Fruit fly (Drosophila melanogaster) ovary, adult (tissue): ENCODE data around the gene CG14893.

Source experiments
- CG17801 ChIP-seq: fragments of 200-800 bp; optimal IDR thresholded peaks from 2 replicates; lab custom pipeline; 2019; ENCODE audit warnings: missing biosample characterization, mild to moderate bottlenecking, missing genetic modification characterization, moderate library complexity; ENCODE audit not compliant: partially characterized antibody

Gene CG14893

DNA sequence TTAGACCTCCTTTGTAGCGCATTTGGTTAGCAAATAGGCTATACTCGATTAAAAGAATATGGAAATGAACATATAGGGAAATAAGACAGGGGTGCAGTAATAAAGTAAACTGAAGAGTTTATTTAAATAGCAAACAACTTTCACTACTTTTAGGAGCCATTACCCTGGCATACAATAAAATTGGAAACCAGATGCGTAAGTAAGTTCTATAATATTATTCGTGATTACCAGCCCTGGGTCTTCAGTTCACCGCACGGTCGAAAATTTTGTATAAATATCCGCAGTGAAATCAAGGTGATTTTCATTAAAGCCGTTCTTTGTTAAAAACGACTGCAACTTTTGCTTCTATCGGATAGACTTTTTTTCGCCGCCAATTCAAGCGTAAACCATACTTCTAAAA, 5.6 kb upstream of the CG14893 start, which contains the start of gene CG17562:
CG17562 (plus strand) TSS at position 301 of the 400 bp plus-strand sequence.
- TF ChIP-seq CG17801 (GFP tag; lab: Kevin White, UChicago), result no peak

dm6 chr3R:16617650-16618049, 2.9 kb upstream of the CG14893 start, which contains the start of gene CG17560:
CG17560 (plus strand) TSS chr3R:16617950.
- no peak for TF ChIP-seq CG17801 (GFP tag; lab: Kevin White, UChicago)

dm6 chr3R:16624371-16624749, 3.8 kb downstream of the CG14893 start, which contains the start of gene Ccdc114:
Ccdc114 (minus strand) TSS chr3R:16624717.
- no peak for TF ChIP-seq CG17801 (GFP tag; lab: Kevin White, UChicago)

dm6 chr3R:16624750-16625549, 4.4 kb downstream of the CG14893 start, which contains the start of gene Fas1:
Fas1 (plus strand) TSS chr3R:16625238.
- TF ChIP-seq CG17801 (GFP tag; lab: Kevin White, UChicago), result no peak

DNA sequence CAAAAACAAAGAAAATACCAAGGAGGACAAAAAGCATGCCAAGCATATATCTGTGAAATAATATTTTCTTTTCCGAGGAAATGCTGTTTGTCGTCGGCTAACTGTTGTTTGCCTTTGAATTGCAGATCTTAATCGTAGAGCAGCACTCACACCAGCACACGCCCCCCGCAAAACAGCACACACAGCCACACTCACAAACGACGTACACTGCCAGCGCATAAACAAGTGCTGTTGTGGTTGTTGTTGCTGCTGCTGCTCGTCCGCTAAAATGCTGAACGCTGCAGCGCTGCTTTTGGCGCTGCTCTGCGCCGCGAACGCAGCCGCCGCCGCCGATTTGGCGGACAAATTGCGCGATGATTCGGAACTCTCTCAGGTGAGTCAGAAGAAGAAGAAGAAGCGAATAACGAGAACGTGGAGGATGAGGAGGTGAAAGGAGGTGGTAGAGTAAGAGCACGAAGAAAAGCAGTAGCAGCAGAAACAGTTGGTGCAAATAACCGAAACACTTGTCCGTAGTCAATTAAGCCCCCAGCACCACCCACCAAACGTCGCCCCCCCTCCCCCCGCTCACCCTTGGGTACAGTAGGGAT, 5.4 kb downstream of the CG14893 start:
- TF ChIP-seq CG17801 (GFP tag; lab: Kevin White, UChicago), result no peak

dm6 chr3R:16626899-16627432, 6.4 kb downstream of the CG14893 start:
- no peak for TF ChIP-seq CG17801 (GFP tag; lab: Kevin White, UChicago)

DNA sequence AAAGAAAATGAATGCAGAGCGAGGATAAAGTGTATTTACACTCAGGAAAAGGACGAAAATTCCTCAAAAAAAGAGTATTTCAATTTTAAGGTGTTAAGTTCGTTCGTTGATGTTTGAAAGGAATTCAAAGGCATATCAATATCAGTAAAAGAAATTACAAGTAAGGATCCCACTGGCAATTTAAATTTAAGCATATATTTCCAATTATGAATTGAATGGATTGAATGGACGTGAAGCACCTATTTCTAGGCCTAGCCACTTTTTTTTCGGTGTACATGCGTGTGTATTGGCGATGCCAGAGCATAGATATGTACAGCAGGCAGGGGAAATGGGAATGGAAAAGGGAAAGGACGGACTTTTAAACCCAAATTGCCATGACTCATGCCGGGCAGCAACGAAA, 10.0 kb downstream of the CG14893 start:
- TF ChIP-seq CG17801 (GFP tag; lab: Kevin White, UChicago), result no peak

DNA sequence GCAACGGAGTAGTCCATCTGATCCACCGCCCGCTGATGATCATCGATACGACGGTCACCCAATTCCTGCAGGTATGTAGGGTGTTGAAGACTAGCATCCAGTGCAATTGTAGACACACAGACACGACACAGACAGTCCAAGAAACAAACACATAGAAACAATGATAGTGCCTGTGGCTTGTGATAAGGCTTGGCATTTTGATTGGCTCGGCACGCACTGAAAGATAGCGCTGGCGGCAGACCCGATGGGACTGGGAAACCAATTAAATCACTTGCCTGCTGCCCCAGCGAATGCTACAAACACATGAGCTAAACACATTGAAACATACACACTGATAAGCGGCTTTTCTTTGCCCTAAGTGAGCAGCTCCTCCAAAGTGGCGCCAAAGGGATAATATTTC, 12.1 kb downstream of the CG14893 start:
- no peak for TF ChIP-seq CG17801 (GFP tag; lab: Kevin White, UChicago)

DNA sequence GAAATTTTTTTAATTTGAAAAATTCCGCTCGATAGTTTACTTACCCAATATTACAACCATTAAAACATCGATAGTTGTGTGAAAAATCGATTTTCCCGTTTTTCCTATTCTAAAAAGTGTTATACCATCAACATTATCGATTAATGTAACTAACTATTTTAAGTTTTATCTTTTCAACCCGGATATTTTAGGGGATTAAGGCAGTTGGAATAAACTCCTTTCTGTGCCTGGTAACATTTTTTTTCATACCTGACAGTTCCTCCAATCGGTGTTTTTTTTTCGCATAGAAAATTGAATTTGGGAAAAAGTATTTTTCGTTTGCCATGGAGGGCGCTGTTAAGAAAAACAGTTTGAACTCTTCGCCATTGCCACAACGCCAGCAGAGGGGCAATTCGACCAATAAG, 19.4 kb downstream of the CG14893 start, which contains the start of gene nonA-l:
nonA-l (plus strand) TSS at position 201 of the 404 bp plus-strand sequence.
- TF ChIP-seq CG17801 (GFP tag; lab: Kevin White, UChicago), result no peak

DNA sequence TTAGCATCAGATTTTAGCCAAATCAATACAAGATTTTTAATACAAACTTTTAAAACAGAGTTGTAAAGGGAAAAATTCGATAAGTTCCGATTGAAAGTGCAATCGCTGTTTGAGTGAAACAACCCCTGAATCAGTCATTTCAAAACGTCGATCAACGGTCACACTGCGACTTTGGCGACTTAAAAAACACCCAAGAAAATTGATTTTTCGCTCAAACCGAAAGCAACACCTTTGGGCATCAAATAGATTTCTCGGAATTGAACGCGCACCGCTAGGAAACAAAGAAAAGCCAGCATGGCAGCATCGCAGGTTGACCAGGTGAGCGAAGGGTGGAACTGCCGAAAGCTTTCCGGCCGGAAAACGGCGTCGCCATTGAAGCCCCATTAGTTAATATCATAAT, 23.0 kb downstream of the CG14893 start, which contains the start of gene Arl6IP1:
Arl6IP1 (plus strand) TSS at position 15 of the 400 bp plus-strand sequence.
- TF ChIP-seq CG17801 (GFP tag; lab: Kevin White, UChicago), result peak; percentile 7

DNA sequence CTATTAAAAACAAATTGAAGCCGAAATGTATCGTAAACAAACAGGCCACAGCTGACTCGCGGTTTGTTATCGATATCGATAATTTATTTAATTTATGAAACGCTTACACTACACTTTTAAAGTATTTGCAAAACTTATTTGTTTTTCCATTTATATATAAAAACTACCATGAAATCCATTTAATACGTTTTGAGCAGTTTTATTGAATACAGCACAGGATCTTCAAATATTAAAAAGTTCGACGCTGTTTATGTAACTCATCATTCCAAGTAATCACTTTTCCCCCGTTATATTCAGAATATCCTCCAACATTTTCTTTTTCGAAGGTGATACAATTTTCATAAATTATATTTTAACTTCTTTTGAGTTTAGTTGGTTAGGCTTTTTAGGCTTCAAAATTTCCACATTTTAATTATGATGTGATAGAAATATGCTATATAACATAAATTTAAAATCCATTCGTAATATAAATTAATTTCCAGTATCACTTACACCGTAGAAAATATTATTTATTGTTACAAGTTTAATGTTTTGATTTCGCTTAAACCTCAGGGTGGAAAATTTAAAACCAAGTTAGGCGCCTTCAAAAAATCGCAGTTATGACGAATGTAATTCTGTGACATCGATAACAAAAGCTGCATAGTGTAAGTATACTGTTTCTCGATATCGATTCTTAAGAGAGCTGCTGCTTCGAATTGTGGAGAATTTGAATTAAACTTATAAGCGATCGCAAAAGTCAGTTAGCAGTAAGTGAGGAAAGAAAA, 26.6 kb downstream of the CG14893 start, which contains the start of the genes CG10324 and CCT3:
CG10324 (minus strand) TSS at position 53 of the 764 bp plus-strand sequence.
CCT3 (plus strand) TSS at position 654 of the 764 bp plus-strand sequence.
- peak; percentile 51 for TF ChIP-seq CG17801 (GFP tag; lab: Kevin White, UChicago)

dm6 chr3R:16647716-16648016, 27.1 kb downstream of the CG14893 start:
- TF ChIP-seq CG17801 (GFP tag; lab: Kevin White, UChicago), result peak; percentile 16

dm6 chr3R:16649282-16649681, 28.7 kb downstream of the CG14893 start:
- TF ChIP-seq CG17801 (GFP tag; lab: Kevin White, UChicago), result no peak

DNA sequence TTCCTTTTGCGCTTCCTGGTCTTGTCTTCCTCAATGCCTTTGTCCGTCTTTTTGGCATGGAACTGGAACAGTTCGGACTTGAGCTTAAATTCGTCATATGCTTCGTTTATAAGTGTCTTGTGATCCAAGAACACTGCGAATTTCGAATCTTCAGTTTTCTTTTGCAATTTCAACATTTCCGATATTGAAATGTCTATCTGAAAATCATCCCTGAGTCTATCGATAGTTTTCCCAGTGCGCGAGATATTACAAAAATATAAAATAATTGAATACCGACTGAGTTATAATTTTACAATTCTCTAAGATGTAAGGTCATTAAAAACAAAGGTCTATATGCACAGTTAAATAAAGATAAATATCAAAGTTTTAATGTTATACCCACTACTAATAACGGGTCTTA, 30.4 kb downstream of the CG14893 start, which contains the start of gene Mettl4:
Mettl4 (minus strand) TSS at position 208 of the 400 bp plus-strand sequence.
- no peak for TF ChIP-seq CG17801 (GFP tag; lab: Kevin White, UChicago)
